Worm (Caenorhabditis elegans): Measurements from ENCODE around the gene nhr-112.

- TF ChIP-seq F49E8.2 (tag; optimal IDR thresholded peaks at IDR 0.05; ENCODE audit: insufficient read depth): no peak
- no peak for TF ChIP-seq B0019.2 (GFP tag; conservative IDR thresholded peaks at IDR 0.05)
- no peak for TF ChIP-seq ama-1 (optimal IDR thresholded peaks at IDR 0.05)
- no peak for TF ChIP-seq ama-1 (GFP tag; optimal IDR thresholded peaks at IDR 0.05)
- no peak for TF ChIP-seq ztf-6 (GFP tag; IDR thresholded peaks at IDR 0.05)
- no peak for TF ChIP-seq lin-40 (tag; optimal IDR thresholded peaks at IDR 0.05)
- no peak for TF ChIP-seq let-526 (GFP tag; IDR thresholded peaks at IDR 0.05)
- no peak for TF ChIP-seq Y95B8A.8 (GFP tag; IDR thresholded peaks at IDR 0.05)
- TF ChIP-seq rec-8 (tag; optimal IDR thresholded peaks at IDR 0.05): no peak
- no peak for TF ChIP-seq ceh-58 (GFP tag; IDR thresholded peaks at IDR 0.05)
- no peak for TF ChIP-seq snpc-4 (GFP tag; optimal IDR thresholded peaks at IDR 0.05)
- TF ChIP-seq snpc-4 (tag; optimal IDR thresholded peaks at IDR 0.05): no peak
- no peak for TF ChIP-seq nhr-27 (tag; optimal IDR thresholded peaks at IDR 0.05)
These were observed 28.7 kb upstream of the nhr-112 start for ce11 chrV:16752089-16753030.
